Worm (Caenorhabditis elegans) whole organism, L4/young adult: ENCODE results near the gene sra-32.

Experiments used
- dao-5 ChIP-seq: sonication (generic microtip); optimal IDR thresholded peaks from 2 replicates; lab custom pipeline; 2016; ENCODE audit warnings: missing genotype, missing genetic modification characterization, moderate library complexity, missing compliant biosample characterization
- him-1 ChIP-seq: sonication (generic microtip); optimal IDR thresholded peaks from 2 replicates; lab custom pipeline; 2016; ENCODE audit warnings: missing genotype, missing genetic modification reagents, missing genetic modification characterization, missing compliant biosample characterization

ce11 chrII:4516291-4516690 lies 15.5 kb downstream of the sra-32 start:
- no peak for TF ChIP-seq him-1 (tag; lab: Kevin White, UChicago)
- no peak for TF ChIP-seq dao-5 (tag; lab: Kevin White, UChicago)
